Worm (Caenorhabditis elegans) whole organism, mixed stage, embryonic: ENCODE results near the gene rps-22.
A peak's percentile ranks its signal among the peaks of the same experiment; 100 is the strongest.

Experiments
- M03D4.4 ChIP-seq: sonication (generic microtip); optimal IDR thresholded peaks from 2 replicates; lab custom pipeline; 2017; ENCODE audit warnings: mild to moderate bottlenecking, missing genetic modification characterization, missing compliant biosample characterization
- bed-3 ChIP-seq: fragments of 200-800 bp; sonication (Bioruptor generic); optimal IDR thresholded peaks from 3 replicates; lab custom pipeline; 2018; ENCODE audit warnings: mild to moderate bottlenecking, missing genetic modification characterization, moderate library complexity, missing compliant biosample characterization
- blmp-1 ChIP-seq: fragments of 150-350 bp; optimal IDR thresholded peaks from 2 replicates; lab custom pipeline; 2014; ENCODE audit warnings: missing biosample characterization, missing genetic modification characterization
- ceh-39 ChIP-seq: fragments of 150-350 bp; optimal IDR thresholded peaks from 2 replicates; lab custom pipeline; 2014; ENCODE audit warnings: missing biosample characterization, missing genetic modification characterization
- ceh-43 ChIP-seq: fragments of 200-800 bp; sonication (Bioruptor generic); optimal IDR thresholded peaks from 2 replicates; lab custom pipeline; 2018; ENCODE audit warnings: mild to moderate bottlenecking, missing genetic modification characterization, moderate library complexity, missing compliant biosample characterization
- ceh-83 ChIP-seq: fragments of 200-800 bp; sonication (Bioruptor generic); optimal IDR thresholded peaks from 2 replicates; lab custom pipeline; 2018; ENCODE audit warnings: mild to moderate bottlenecking, missing genetic modification characterization, missing compliant biosample characterization
- ces-1 ChIP-seq: fragments of 150-350 bp; optimal IDR thresholded peaks from 2 replicates; lab custom pipeline; 2014; ENCODE audit warnings: missing biosample characterization, missing genetic modification reagents, missing genetic modification characterization
- cnd-1 ChIP-seq: fragments of 200-800 bp; sonication (Bioruptor generic); optimal IDR thresholded peaks from 2 replicates; lab custom pipeline; 2018; ENCODE audit warnings: mild to moderate bottlenecking, missing genetic modification characterization, missing compliant biosample characterization
- drap-1 ChIP-seq: fragments of 200-800 bp; sonication (Bioruptor generic); optimal IDR thresholded peaks from 3 replicates; lab custom pipeline; 2018; ENCODE audit warnings: mild to moderate bottlenecking, missing genetic modification characterization, missing compliant biosample characterization
- elt-1 ChIP-seq: sonication (generic microtip); optimal IDR thresholded peaks from 2 replicates; lab custom pipeline; 2017; ENCODE audit warnings: missing genetic modification characterization, mild to moderate bottlenecking, missing compliant biosample characterization, antibody characterized with exemption, moderate library complexity, borderline replicate concordance; ENCODE audit not compliant: insufficient read depth
- elt-3 ChIP-seq: fragments of 150-350 bp; optimal IDR thresholded peaks from 2 replicates; lab custom pipeline; 2014; ENCODE audit warnings: missing biosample characterization, missing genetic modification characterization
- flh-1 ChIP-seq: fragments of 200-800 bp; sonication (Bioruptor generic); optimal IDR thresholded peaks from 2 replicates; lab custom pipeline; 2018; ENCODE audit warnings: mild to moderate bottlenecking, missing genetic modification characterization, moderate library complexity, missing compliant biosample characterization
- ham-2 ChIP-seq: fragments of 200-800 bp; sonication (Bioruptor generic); optimal IDR thresholded peaks from 2 replicates; lab custom pipeline; 2018; ENCODE audit warnings: mild to moderate bottlenecking, missing genetic modification characterization, missing compliant biosample characterization
- hlh-1 ChIP-seq: fragments of 150-350 bp; optimal IDR thresholded peaks from 2 replicates; lab custom pipeline; 2014; ENCODE audit warnings: missing biosample characterization, missing genetic modification reagents, missing genetic modification characterization
- lin-13 ChIP-seq: fragments of 150-350 bp; optimal IDR thresholded peaks from 2 replicates; lab custom pipeline; 2014; ENCODE audit warnings: missing biosample characterization, missing genetic modification characterization
- lin-32 ChIP-seq: fragments of 200-800 bp; sonication (Bioruptor generic); optimal IDR thresholded peaks from 2 replicates; lab custom pipeline; 2018; ENCODE audit warnings: mild to moderate bottlenecking, missing genetic modification characterization, missing compliant biosample characterization
- lsy-2 ChIP-seq: fragments of 150-350 bp; optimal IDR thresholded peaks from 2 replicates; lab custom pipeline; 2014; ENCODE audit warnings: missing biosample characterization, missing genetic modification characterization
- mab-5 ChIP-seq: fragments of 150-350 bp; optimal IDR thresholded peaks from 2 replicates; lab custom pipeline; 2014; ENCODE audit warnings: missing biosample characterization, missing genetic modification characterization
- mep-1 ChIP-seq: fragments of 150-350 bp; optimal IDR thresholded peaks from 2 replicates; lab custom pipeline; 2017; ENCODE audit warnings: missing biosample characterization, missing genetic modification reagents, missing genetic modification characterization, inconsistent platforms
- mls-2 ChIP-seq: sonication (generic microtip); optimal IDR thresholded peaks from 2 replicates; lab custom pipeline; 2016; ENCODE audit warnings: mild to moderate bottlenecking, missing genetic modification characterization, moderate library complexity, missing compliant biosample characterization
- nhr-12 ChIP-seq: fragments of 150-350 bp; optimal IDR thresholded peaks from 2 replicates; lab custom pipeline; 2014; ENCODE audit warnings: missing biosample characterization, missing genetic modification characterization
- nhr-2 ChIP-seq: fragments of 150-350 bp; optimal IDR thresholded peaks from 2 replicates; lab custom pipeline; 2014; ENCODE audit warnings: missing biosample characterization, missing genetic modification characterization
- nhr-237 ChIP-seq: fragments of 150-350 bp; optimal IDR thresholded peaks from 2 replicates; lab custom pipeline; 2014; ENCODE audit warnings: missing biosample characterization, missing genetic modification characterization
- nhr-28 ChIP-seq: fragments of 150-350 bp; optimal IDR thresholded peaks from 2 replicates; lab custom pipeline; 2014; ENCODE audit warnings: missing biosample characterization, missing genetic modification characterization
- nhr-76 ChIP-seq: sonication (generic microtip); optimal IDR thresholded peaks from 2 replicates; lab custom pipeline; 2017; ENCODE audit warnings: missing biosample characterization, missing genetic modification characterization
- pha-4 ChIP-seq: fragments of 150-350 bp; optimal IDR thresholded peaks from 2 replicates; lab custom pipeline; 2018; ENCODE audit warnings: missing biosample characterization, missing genetic modification reagents, missing genetic modification characterization
- sem-2 ChIP-seq: fragments of 200-800 bp; sonication (Bioruptor generic); optimal IDR thresholded peaks from 2 replicates; lab custom pipeline; 2018; ENCODE audit warnings: mild to moderate bottlenecking, missing genetic modification characterization, missing compliant biosample characterization
- snpc-4 ChIP-seq: fragments of 150-350 bp; optimal IDR thresholded peaks from 2 replicates; lab custom pipeline; 2014; ENCODE audit warnings: missing biosample characterization, missing genetic modification characterization
- sptf-1 ChIP-seq: sonication (generic microtip); optimal IDR thresholded peaks from 2 replicates; lab custom pipeline; 2017; ENCODE audit warnings: mild to moderate bottlenecking, missing genetic modification characterization, moderate library complexity, missing compliant biosample characterization
- tbx-8 ChIP-seq: fragments of 200-800 bp; sonication (Bioruptor generic); optimal IDR thresholded peaks from 2 replicates; lab custom pipeline; 2018; ENCODE audit warnings: mild to moderate bottlenecking, missing genetic modification characterization, moderate library complexity, missing compliant biosample characterization
- unc-120 ChIP-seq: sonication (generic microtip); optimal IDR thresholded peaks from 2 replicates; lab custom pipeline; 2017; ENCODE audit warnings: missing genetic modification characterization, missing compliant biosample characterization; ENCODE audit not compliant: poor library complexity, severe bottlenecking
- unc-39 ChIP-seq: fragments of 150-350 bp; optimal IDR thresholded peaks from 2 replicates; lab custom pipeline; 2014; ENCODE audit warnings: missing biosample characterization, missing genetic modification characterization
- unc-62 ChIP-seq: fragments of 150-350 bp; optimal IDR thresholded peaks from 2 replicates; lab custom pipeline; 2014; ENCODE audit warnings: missing biosample characterization, missing genetic modification reagents, missing genetic modification characterization
- zip-8 ChIP-seq: fragments of 150-350 bp; optimal IDR thresholded peaks from 2 replicates; lab custom pipeline; 2014; ENCODE audit warnings: missing biosample characterization, missing genetic modification characterization
- ztf-11 ChIP-seq: fragments of 150-350 bp; optimal IDR thresholded peaks from 2 replicates; lab custom pipeline; 2014; ENCODE audit warnings: missing biosample characterization, missing genetic modification characterization

The rps-22 gene

DNA sequence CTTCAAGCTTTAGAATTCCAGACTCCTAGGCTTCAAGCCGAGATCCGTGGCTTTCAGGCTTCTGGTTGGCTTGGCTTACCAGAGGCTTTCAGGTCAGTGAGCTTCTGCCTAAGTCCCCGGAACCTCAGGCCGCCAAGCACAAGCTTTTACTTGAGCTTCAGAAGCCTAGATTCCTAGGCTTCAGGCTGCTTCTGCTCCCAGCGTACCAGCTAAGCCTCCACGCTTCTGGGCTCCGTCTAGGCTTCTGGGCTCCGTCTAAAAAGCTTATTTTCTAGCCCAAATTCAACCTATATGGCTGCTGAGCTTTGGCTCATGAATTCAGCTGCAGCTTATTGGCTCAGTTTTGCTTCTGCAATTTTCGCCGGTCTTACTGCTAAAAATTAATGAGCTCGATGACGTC is 24.5 kb upstream of the rps-22 start:
- TF ChIP-seq ham-2 (no peak), bed-3 (no peak), mep-1 (no peak), sptf-1 (no peak), nhr-237 (no peak), zip-8 (no peak), tbx-8 (GFP tag; lab: Kevin White, UChicago) (no peak), lsy-2 (tag; lab: Kevin White, UChicago) (no peak), sem-2 (GFP tag; lab: Kevin White, UChicago) (no peak), unc-39 (tag; lab: Kevin White, UChicago) (no peak), elt-3 (no peak), drap-1 (no peak), ces-1 (no peak), elt-1 (tag; lab: Kevin White, UChicago) (no peak), nhr-2 (no peak), lin-13 (tag; lab: Kevin White, UChicago) (no peak), ztf-11 (tag; lab: Kevin White, UChicago) (no peak), hlh-1 (tag; lab: Kevin White, UChicago) (no peak), nhr-76 (no peak), mab-5 (tag; lab: Kevin White, UChicago) (no peak)

- TF ChIP-seq elt-1 (tag; lab: Kevin White, UChicago) (peak; percentile 19), blmp-1 (tag; lab: Kevin White, UChicago) (peak; percentile 65), tbx-8 (GFP tag; lab: Kevin White, UChicago) (no peak), ceh-39 (no peak), snpc-4 (no peak), flh-1 (GFP tag; lab: Kevin White, UChicago) (no peak), drap-1 (no peak), lin-32 (GFP tag; lab: Kevin White, UChicago) (no peak), lsy-2 (tag; lab: Kevin White, UChicago) (peak; percentile 51), nhr-12 (tag; lab: Kevin White, UChicago) (peak; percentile 70), unc-120 (tag; lab: Kevin White, UChicago) (no peak), M03D4.4 (tag; lab: Kevin White, UChicago) (no peak), ces-1 (peak; percentile 81), lin-13 (tag; lab: Kevin White, UChicago) (peak; percentile 63), nhr-237 (peak; percentile 61), cnd-1 (tag; lab: Kevin White, UChicago) (no peak), nhr-28 (tag; lab: Kevin White, UChicago) (no peak), unc-39 (tag; lab: Kevin White, UChicago) (no peak), bed-3 (no peak), unc-62 (GFP tag; lab: Kevin White, UChicago) (peak; percentile 57), sem-2 (GFP tag; lab: Kevin White, UChicago) (no peak), pha-4 (tag; lab: Kevin White, UChicago) (peak; percentile 98), ztf-11 (tag; lab: Kevin White, UChicago) (peak; percentile 18), nhr-2 (peak; percentile 25), hlh-1 (tag; lab: Kevin White, UChicago) (peak; percentile 40), mab-5 (tag; lab: Kevin White, UChicago) (peak; percentile 0), zip-8 (no peak), ceh-43 (GFP tag; lab: Kevin White, UChicago) (no peak), nhr-76 (no peak), mep-1 (no peak), ham-2 (no peak), elt-3 (peak; percentile 76), ceh-83 (GFP tag; lab: Kevin White, UChicago) (no peak), mls-2 (tag; lab: Kevin White, UChicago) (no peak), sptf-1 (peak; percentile 21)
These were observed 23.9 kb upstream of the rps-22 start for ce11 chrIII:1926456-1926855.

- TF ChIP-seq lsy-2 (tag; lab: Kevin White, UChicago) = peak; percentile 61
- no peak for TF ChIP-seq hlh-1 (tag; lab: Kevin White, UChicago)
- TF ChIP-seq lin-13 (tag; lab: Kevin White, UChicago) = peak; percentile 65
- TF ChIP-seq ham-2 = no peak
These were observed 23.1 kb upstream of the rps-22 start for ce11 chrIII:1927230-1927629.
